Worm (Caenorhabditis elegans) whole organism, early embryonic: Measurements from ENCODE around the gene Y45F10B.9.
"Not testable (repeated sequence)": the region's sequence is repeated elsewhere in the genome, so short reads cannot be mapped to it uniquely, and the experiment has no call there.

Source experiments
- B0310.2 ChIP-seq: sonication (generic microtip); optimal IDR thresholded peaks from 2 replicates; lab custom pipeline; 2016; ENCODE audit warnings: mild to moderate bottlenecking, missing genetic modification characterization, missing compliant biosample characterization
- F13C5.2 ChIP-seq: sonication (generic microtip); optimal IDR thresholded peaks from 2 replicates; lab custom pipeline; 2017; ENCODE audit warnings: mild to moderate bottlenecking, missing genetic modification characterization, inconsistent platforms, missing compliant biosample characterization
- aly-1 ChIP-seq: sonication (generic microtip); optimal IDR thresholded peaks from 2 replicates; lab custom pipeline; 2016; ENCODE audit warnings: missing genetic modification characterization, missing compliant biosample characterization
- ama-1 ChIP-seq: fragments of 150-350 bp; optimal IDR thresholded peaks from 2 replicates; lab custom pipeline; 2014
- ceh-13 ChIP-seq: fragments of 200-800 bp; sonication (Bioruptor generic); optimal IDR thresholded peaks from 2 replicates; lab custom pipeline; 2018; ENCODE audit warnings: mild to moderate bottlenecking, missing genetic modification characterization, missing compliant biosample characterization
- ceh-36 ChIP-seq: sonication (generic microtip); optimal IDR thresholded peaks from 2 replicates; lab custom pipeline; 2016; ENCODE audit warnings: missing genetic modification characterization, inconsistent platforms, missing compliant biosample characterization
- ets-7 ChIP-seq: sonication (generic microtip); optimal IDR thresholded peaks from 2 replicates; lab custom pipeline; 2016; ENCODE audit warnings: missing genotype, missing genetic modification characterization, missing compliant biosample characterization
- flt-1 ChIP-seq: fragments of 200-800 bp; sonication (Bioruptor generic); IDR thresholded peaks from 2 replicates; pipeline ENCODE4 v1.3.6; 2022; ENCODE audit warnings: missing genetic modification characterization, missing compliant biosample characterization
- hmbx-1 ChIP-seq: sonication (generic microtip); optimal IDR thresholded peaks from 2 replicates; lab custom pipeline; 2016; ENCODE audit warnings: mild to moderate bottlenecking, missing genetic modification characterization, missing compliant biosample characterization
- hmg-4 ChIP-seq: fragments of 200-800 bp; sonication (Bioruptor generic); optimal IDR thresholded peaks from 2 replicates; lab custom pipeline; 2018; ENCODE audit warnings: mild to moderate bottlenecking, missing genetic modification characterization, missing compliant biosample characterization
- hnd-1 ChIP-seq: sonication (generic microtip); optimal IDR thresholded peaks from 2 replicates; lab custom pipeline; 2016; ENCODE audit warnings: missing genetic modification characterization, missing compliant biosample characterization
- pes-1 ChIP-seq: fragments of 200-800 bp; sonication (Bioruptor generic); IDR thresholded peaks from 2 replicates; pipeline ENCODE4 v1.3.6; 2022; ENCODE audit warnings: missing genetic modification reagents, missing genetic modification characterization, missing compliant biosample characterization
- scrt-1 ChIP-seq: fragments of 200-800 bp; sonication (Bioruptor generic); IDR thresholded peaks from 2 replicates; pipeline ENCODE4 v1.3.6; 2022; ENCODE audit warnings: missing genetic modification characterization, missing compliant biosample characterization
- sea-1 ChIP-seq: fragments of 200-800 bp; sonication (Bioruptor generic); conservative IDR thresholded peaks from 2 replicates; pipeline ENCODE4 v1.3.6; 2022; ENCODE audit warnings: missing genetic modification characterization, missing compliant biosample characterization
- tbx-11 ChIP-seq: fragments of 200-800 bp; sonication (Bioruptor generic); IDR thresholded peaks from 2 replicates; pipeline ENCODE4 v1.3.6; 2022; ENCODE audit warnings: missing genetic modification characterization, missing compliant biosample characterization
- tbx-37 ChIP-seq: fragments of 200-800 bp; sonication (Bioruptor generic); conservative IDR thresholded peaks from 2 replicates; pipeline ENCODE4 v1.3.6; 2022; ENCODE audit warnings: missing genetic modification reagents, missing genetic modification characterization, missing compliant biosample characterization
- tra-4 ChIP-seq: sonication (generic microtip); optimal IDR thresholded peaks from 2 replicates; lab custom pipeline; 2017; ENCODE audit warnings: missing genetic modification characterization, missing compliant biosample characterization

Y45F10B.9 gene

ce11 chrIV:13597813-13598212 lies at the start of gene Y45F10B.9:
Gene Y45F10B.9 (minus strand): TSS chrIV:13597913.
- TF ChIP-seq tbx-37 (GFP tag; lab: Robert Waterston, UW); B0310.2; aly-1 (tag; lab: Kevin White, UChicago): not testable (repeated sequence)

DNA sequence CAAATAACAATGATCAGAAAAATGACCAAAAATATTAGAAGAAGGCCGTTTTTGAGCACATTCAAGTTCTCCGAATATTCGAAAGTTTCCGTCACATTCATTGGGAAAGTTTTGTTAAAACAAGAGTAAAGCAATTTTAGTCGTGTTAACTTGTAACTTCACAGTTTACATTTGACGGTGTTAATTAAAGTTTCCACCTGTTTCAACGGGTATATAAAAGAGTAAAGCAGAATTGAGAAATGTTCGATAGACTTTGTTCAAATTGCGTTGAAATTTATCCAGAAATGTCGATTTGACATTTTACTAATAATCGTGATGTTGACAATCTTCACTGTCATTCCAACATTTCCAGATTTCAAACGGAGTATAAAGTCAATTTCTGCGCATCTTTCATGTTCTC lies 48.1 kb upstream of the Y45F10B.9 start, which contains the start of gene srz-29:
srz-29 (minus strand) TSS at position 101 of the 400 bp plus-strand sequence.
- TF ChIP-seq sea-1 (GFP tag; lab: Robert Waterston, UW) (no peak), scrt-1 (GFP tag; lab: Robert Waterston, UW) (no peak), ceh-36 (tag; lab: Kevin White, UChicago) (no peak), aly-1 (tag; lab: Kevin White, UChicago) (no peak), hnd-1 (tag; lab: Kevin White, UChicago) (no peak), ama-1 (lab: Kevin White, UChicago) (no peak), flt-1 (GFP tag; lab: Robert Waterston, UW) (no peak), ceh-13 (no peak), tbx-37 (GFP tag; lab: Robert Waterston, UW) (no peak), ets-7 (tag; lab: Kevin White, UChicago) (no peak), tbx-11 (GFP tag; lab: Robert Waterston, UW) (no peak), B0310.2 (no peak), F13C5.2 (no peak)

ce11 chrIV:13639027-13639426 lies 41.3 kb upstream of the Y45F10B.9 start, which contains the start of gene ugt-22:
Gene ugt-22 (plus strand): TSS chrIV:13639260.
- TF ChIP-seq tra-4 (tag; lab: Kevin White, UChicago) (no peak), hmbx-1 (tag; lab: Kevin White, UChicago) (no peak), flt-1 (GFP tag; lab: Robert Waterston, UW) (no peak), hnd-1 (tag; lab: Kevin White, UChicago) (no peak), ets-7 (tag; lab: Kevin White, UChicago) (no peak), ceh-13 (no peak)

ce11 chrIV:13636975-13637374 lies 39.3 kb upstream of the Y45F10B.9 start, which contains the start of gene C08F11.7:
Gene C08F11.7 (plus strand): TSS chrIV:13637275.
- TF ChIP-seq ama-1 (lab: Kevin White, UChicago) (no peak), pes-1 (no peak), sea-1 (GFP tag; lab: Robert Waterston, UW) (no peak), hnd-1 (tag; lab: Kevin White, UChicago) (no peak), ceh-36 (tag; lab: Kevin White, UChicago) (no peak), ets-7 (tag; lab: Kevin White, UChicago) (no peak), tbx-37 (GFP tag; lab: Robert Waterston, UW) (no peak), B0310.2 (no peak), flt-1 (GFP tag; lab: Robert Waterston, UW) (no peak)

DNA sequence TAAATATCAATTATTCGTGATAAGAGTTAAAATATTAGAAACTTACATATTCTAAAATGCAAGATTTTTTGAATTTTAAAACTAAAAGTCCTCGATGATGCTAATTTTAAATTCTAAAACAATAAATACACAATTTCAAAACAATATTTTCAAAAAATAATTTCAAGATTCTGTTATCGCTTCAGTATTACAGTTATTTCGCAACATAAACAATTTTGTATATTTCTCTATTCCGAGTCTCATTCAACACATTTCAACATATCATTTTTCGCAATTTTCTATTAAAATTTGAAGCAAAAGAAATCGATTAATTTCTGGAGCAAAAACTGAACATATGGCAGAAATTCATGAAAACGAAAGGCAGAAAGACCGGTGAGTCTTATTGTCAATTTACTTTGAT lies 35.5 kb upstream of the Y45F10B.9 start, which contains the start of gene fbxa-98:
fbxa-98 (plus strand) TSS at position 243 of the 400 bp plus-strand sequence.
- no peak for TF ChIP-seq scrt-1 (GFP tag; lab: Robert Waterston, UW)
- TF ChIP-seq hmg-4 (GFP tag; lab: Kevin White, UChicago) = no peak
- TF ChIP-seq tbx-37 (GFP tag; lab: Robert Waterston, UW) = no peak
- TF ChIP-seq hmbx-1 (tag; lab: Kevin White, UChicago) = no peak
- no peak for TF ChIP-seq pes-1
- TF ChIP-seq ama-1 (lab: Kevin White, UChicago) = no peak
- TF ChIP-seq ets-7 (tag; lab: Kevin White, UChicago) = no peak
- no peak for TF ChIP-seq F13C5.2
- no peak for TF ChIP-seq tra-4 (tag; lab: Kevin White, UChicago)

- TF ChIP-seq hmbx-1 (tag; lab: Kevin White, UChicago) (no peak), ceh-13 (no peak), pes-1 (no peak), tbx-11 (GFP tag; lab: Robert Waterston, UW) (no peak), aly-1 (tag; lab: Kevin White, UChicago) (no peak), sea-1 (GFP tag; lab: Robert Waterston, UW) (no peak), scrt-1 (GFP tag; lab: Robert Waterston, UW) (no peak), hnd-1 (tag; lab: Kevin White, UChicago) (no peak), ceh-36 (tag; lab: Kevin White, UChicago) (no peak), ets-7 (tag; lab: Kevin White, UChicago) (no peak), ama-1 (lab: Kevin White, UChicago) (no peak), tbx-37 (GFP tag; lab: Robert Waterston, UW) (no peak), B0310.2 (no peak), tra-4 (tag; lab: Kevin White, UChicago) (no peak), F13C5.2 (no peak)
Measured at ce11 chrIV:13632613-13633012, 34.9 kb upstream of the Y45F10B.9 start.

ce11 chrIV:13626469-13626868 lies 28.8 kb upstream of the Y45F10B.9 start, which contains the start of gene sru-21:
Gene sru-21 (plus strand): TSS chrIV:13626769.
- TF ChIP-seq tbx-37 (GFP tag; lab: Robert Waterston, UW) = no peak
- no peak for TF ChIP-seq sea-1 (GFP tag; lab: Robert Waterston, UW)
- TF ChIP-seq aly-1 (tag; lab: Kevin White, UChicago) = no peak
- no peak for TF ChIP-seq tra-4 (tag; lab: Kevin White, UChicago)

- TF ChIP-seq ets-7 (tag; lab: Kevin White, UChicago) = no peak
- TF ChIP-seq aly-1 (tag; lab: Kevin White, UChicago) = no peak
- no peak for TF ChIP-seq ceh-36 (tag; lab: Kevin White, UChicago)
- no peak for TF ChIP-seq tbx-37 (GFP tag; lab: Robert Waterston, UW)
- no peak for TF ChIP-seq tbx-11 (GFP tag; lab: Robert Waterston, UW)
- no peak for TF ChIP-seq flt-1 (GFP tag; lab: Robert Waterston, UW)
- TF ChIP-seq F13C5.2 = no peak
- TF ChIP-seq tra-4 (tag; lab: Kevin White, UChicago) = no peak
- no peak for TF ChIP-seq scrt-1 (GFP tag; lab: Robert Waterston, UW)
- no peak for TF ChIP-seq hmbx-1 (tag; lab: Kevin White, UChicago)
- TF ChIP-seq sea-1 (GFP tag; lab: Robert Waterston, UW) = no peak
- no peak for TF ChIP-seq ceh-13
- TF ChIP-seq hmg-4 (GFP tag; lab: Kevin White, UChicago) = no peak
- no peak for TF ChIP-seq pes-1
- TF ChIP-seq hnd-1 (tag; lab: Kevin White, UChicago) = no peak
- no peak for TF ChIP-seq ama-1 (lab: Kevin White, UChicago)
- no peak for TF ChIP-seq B0310.2
Measured at ce11 chrIV:13623533-13623932, 25.8 kb upstream of the Y45F10B.9 start, which contains the start of gene C08F11.1. Gene C08F11.1 (plus strand): TSS chrIV:13623833.
